Worm (Caenorhabditis elegans) whole organism, young adult: ENCODE results near the gene sdpn-1.

Experiments used
- B0035.1 ChIP-seq: sonication (generic microtip); optimal IDR thresholded peaks from 2 replicates; lab custom pipeline; 2016; ENCODE audit warnings: missing genetic modification characterization, mild to moderate bottlenecking, missing compliant biosample characterization, missing genotype, missing genetic modification reagents
- B0261.1 ChIP-seq: sonication (generic microtip); optimal IDR thresholded peaks from 2 replicates; lab custom pipeline; 2016; ENCODE audit warnings: mild to moderate bottlenecking, missing genetic modification characterization, moderate library complexity, missing compliant biosample characterization
- C17E4.6 ChIP-seq: fragments of 200-800 bp; sonication (Bioruptor generic); IDR thresholded peaks from 2 replicates; pipeline ENCODE4 v1.3.6; 2022; ENCODE audit warnings: missing genetic modification reagents, missing genetic modification characterization, missing compliant biosample characterization
- D2030.7 ChIP-seq: fragments of 200-800 bp; sonication (Bioruptor generic); IDR thresholded peaks from 2 replicates; pipeline ENCODE4 v1.3.6; 2022; ENCODE audit warnings: missing genetic modification reagents, missing genetic modification characterization, missing compliant biosample characterization
- F33H1.4 ChIP-seq: fragments of 200-800 bp; sonication (Bioruptor generic); IDR thresholded peaks from 2 replicates; pipeline ENCODE4 v1.3.6; 2022; ENCODE audit warnings: missing genetic modification reagents, missing genetic modification characterization, missing compliant biosample characterization
- F39B2.1 ChIP-seq: fragments of 200-800 bp; sonication (Bioruptor generic); IDR thresholded peaks from 2 replicates; pipeline ENCODE4 v1.3.6; 2022; ENCODE audit warnings: missing genetic modification reagents, missing genetic modification characterization, missing compliant biosample characterization
- F49E8.2 ChIP-seq: sonication (generic microtip); optimal IDR thresholded peaks from 3 replicates; lab custom pipeline; 2017; ENCODE audit warnings: missing genetic modification characterization, mild to moderate bottlenecking, missing compliant biosample characterization, antibody characterized with exemption, moderate library complexity; ENCODE audit not compliant: insufficient read depth
- F52B5.7 ChIP-seq: sonication (generic microtip); optimal IDR thresholded peaks from 2 replicates; lab custom pipeline; 2016; ENCODE audit warnings: mild to moderate bottlenecking, missing genetic modification characterization, missing compliant biosample characterization
- F57A8.1 ChIP-seq: fragments of 200-800 bp; sonication (Bioruptor generic); optimal IDR thresholded peaks from 2 replicates; lab custom pipeline; 2018; ENCODE audit warnings: mild to moderate bottlenecking, missing genetic modification characterization, moderate library complexity, missing compliant biosample characterization
- Y53F4B.3 ChIP-seq: fragments of 200-800 bp; sonication (Bioruptor generic); IDR thresholded peaks from 2 replicates; pipeline ENCODE4 v1.3.6; 2022; ENCODE audit warnings: missing genetic modification reagents, missing genetic modification characterization, missing compliant biosample characterization
- Y67H2A.10 ChIP-seq: fragments of 200-800 bp; sonication (Bioruptor generic); conservative IDR thresholded peaks from 2 replicates; pipeline ENCODE4 v1.3.6; 2022; ENCODE audit warnings: missing genetic modification reagents, missing genetic modification characterization, missing compliant biosample characterization
- Y95B8A.8 ChIP-seq: fragments of 200-800 bp; sonication (Bioruptor generic); IDR thresholded peaks from 2 replicates; pipeline ENCODE4 v1.3.6; 2022; ENCODE audit warnings: missing genetic modification reagents, missing genetic modification characterization, missing compliant biosample characterization
- ZK185.1 ChIP-seq: sonication (generic microtip); optimal IDR thresholded peaks from 2 replicates; lab custom pipeline; 2016; ENCODE audit warnings: mild to moderate bottlenecking, missing genetic modification characterization, missing compliant biosample characterization; ENCODE audit not compliant: poor library complexity, severe bottlenecking
- akir-1 ChIP-seq: fragments of 200-800 bp; sonication (Bioruptor generic); optimal IDR thresholded peaks from 2 replicates; lab custom pipeline; 2018; ENCODE audit warnings: mild to moderate bottlenecking, missing genetic modification characterization, moderate library complexity, missing compliant biosample characterization
- ama-1 ChIP-seq, 3 experiments: fragments of 150-350 bp in 1 of 3; sonication (generic microtip) in 2 of 3; optimal IDR thresholded peaks; 2 replicates each; lab custom pipeline; 2014 to 2018; ENCODE audit warnings: missing biosample characterization in 2 of 3, missing genetic modification characterization in 2 of 3, missing genetic modification reagents in 2 of 3
- aptf-3 ChIP-seq: fragments of 200-800 bp; sonication (Bioruptor generic); IDR thresholded peaks from 2 replicates; pipeline ENCODE4 v1.3.6; 2022; ENCODE audit warnings: missing genetic modification characterization, missing compliant biosample characterization
- athp-1 ChIP-seq: sonication (generic microtip); optimal IDR thresholded peaks from 2 replicates; lab custom pipeline; 2017; ENCODE audit warnings: mild to moderate bottlenecking, missing genetic modification characterization, missing compliant biosample characterization
- attf-3 ChIP-seq: fragments of 200-800 bp; sonication (Bioruptor generic); conservative IDR thresholded peaks from 2 replicates; pipeline ENCODE4 v1.3.6; 2022; ENCODE audit warnings: missing genetic modification reagents, missing genetic modification characterization, missing compliant biosample characterization
- bed-2 ChIP-seq: fragments of 200-800 bp; sonication (Bioruptor generic); IDR thresholded peaks from 2 replicates; pipeline ENCODE4 v1.3.6; 2022; ENCODE audit warnings: missing genetic modification reagents, missing genetic modification characterization, missing compliant biosample characterization
- ceh-40 ChIP-seq: fragments of 200-800 bp; sonication (Bioruptor generic); IDR thresholded peaks from 2 replicates; pipeline ENCODE4 v1.3.6; 2022; ENCODE audit warnings: missing genetic modification characterization, missing compliant biosample characterization
- ceh-58 ChIP-seq: fragments of 200-800 bp; sonication (Bioruptor generic); IDR thresholded peaks from 2 replicates; pipeline ENCODE4 v1.3.6; 2022; ENCODE audit warnings: missing genetic modification characterization, missing compliant biosample characterization
- efl-1 ChIP-seq: fragments of 150-350 bp; optimal IDR thresholded peaks from 2 replicates; lab custom pipeline; 2014; ENCODE audit warnings: missing biosample characterization, missing genetic modification reagents, missing genetic modification characterization
- fkh-3 ChIP-seq: sonication (generic microtip); optimal IDR thresholded peaks from 2 replicates; lab custom pipeline; 2016; ENCODE audit warnings: mild to moderate bottlenecking, missing genetic modification characterization, missing compliant biosample characterization
- him-1 ChIP-seq: sonication (generic microtip); optimal IDR thresholded peaks from 2 replicates; lab custom pipeline; 2016; ENCODE audit warnings: missing genotype, missing genetic modification reagents, missing genetic modification characterization, missing compliant biosample characterization
- hlh-12 ChIP-seq: sonication (generic microtip); optimal IDR thresholded peaks from 2 replicates; lab custom pipeline; 2016; ENCODE audit warnings: missing genetic modification characterization, missing compliant biosample characterization
- hlh-26 ChIP-seq: fragments of 200-800 bp; sonication (Bioruptor generic); conservative IDR thresholded peaks from 2 replicates; pipeline ENCODE4 v1.3.6; 2022; ENCODE audit warnings: missing genetic modification reagents, missing genetic modification characterization, missing compliant biosample characterization
- lag-1 ChIP-seq: fragments of 200-800 bp; sonication (Bioruptor generic); IDR thresholded peaks from 2 replicates; pipeline ENCODE4 v1.3.6; 2022; ENCODE audit warnings: missing genetic modification reagents, missing genetic modification characterization, missing compliant biosample characterization
- let-526 ChIP-seq: fragments of 200-800 bp; sonication (Bioruptor generic); IDR thresholded peaks from 2 replicates; pipeline ENCODE4 v1.3.6; 2022; ENCODE audit warnings: missing genetic modification reagents, missing genetic modification characterization, missing compliant biosample characterization
- let-607 ChIP-seq, 2 experiments: fragments of 200-800 bp in 1 of 2; sonication (Bioruptor generic) in 1 of 2; sonication (generic microtip) in 1 of 2; optimal IDR thresholded peaks; 2 replicates each; lab custom pipeline; 2016 to 2018; ENCODE audit warnings: mild to moderate bottlenecking in 2 of 2, missing compliant biosample characterization in 2 of 2, missing genetic modification characterization in 2 of 2, moderate library complexity in 2 of 2, missing genotype in 1 of 2
- lin-26 ChIP-seq: fragments of 200-800 bp; sonication (Bioruptor generic); IDR thresholded peaks from 2 replicates; pipeline ENCODE4 v1.3.6; 2022; ENCODE audit warnings: missing genetic modification reagents, missing genetic modification characterization, missing compliant biosample characterization
- lin-40 ChIP-seq: sonication (generic microtip); optimal IDR thresholded peaks from 2 replicates; lab custom pipeline; 2016; ENCODE audit warnings: missing genetic modification characterization, mild to moderate bottlenecking, missing compliant biosample characterization, missing genotype, missing genetic modification reagents
- lsy-27 ChIP-seq: sonication (generic microtip); optimal IDR thresholded peaks from 2 replicates; lab custom pipeline; 2017; ENCODE audit warnings: missing genetic modification characterization, mild to moderate bottlenecking, missing compliant biosample characterization, antibody characterized with exemption, missing genotype, borderline replicate concordance; ENCODE audit not compliant: insufficient read depth
- madf-3 ChIP-seq: fragments of 200-800 bp; sonication (Bioruptor generic); IDR thresholded peaks from 2 replicates; pipeline ENCODE4 v1.3.6; 2022; ENCODE audit warnings: missing genetic modification reagents, missing genetic modification characterization, missing compliant biosample characterization
- mel-28 ChIP-seq: sonication (generic microtip); optimal IDR thresholded peaks from 2 replicates; lab custom pipeline; 2016; ENCODE audit warnings: borderline replicate concordance, mild to moderate bottlenecking, missing genetic modification characterization, missing compliant biosample characterization
- nfya-1 ChIP-seq: sonication (generic microtip); optimal IDR thresholded peaks from 2 replicates; lab custom pipeline; 2017; ENCODE audit warnings: antibody characterized with exemption, missing compliant biosample characterization, missing genetic modification characterization, borderline replicate concordance; ENCODE audit not compliant: insufficient read depth
- nhr-27 ChIP-seq: fragments of 200-800 bp; sonication (Bioruptor generic); optimal IDR thresholded peaks from 2 replicates; lab custom pipeline; 2018; ENCODE audit warnings: mild to moderate bottlenecking, missing genetic modification characterization, moderate library complexity, missing compliant biosample characterization
- nhr-80 ChIP-seq: sonication (generic microtip); optimal IDR thresholded peaks from 2 replicates; lab custom pipeline; 2016; ENCODE audit warnings: missing genetic modification characterization, missing compliant biosample characterization
- nhr-90 ChIP-seq: sonication (generic microtip); optimal IDR thresholded peaks from 2 replicates; lab custom pipeline; 2016; ENCODE audit warnings: missing genotype, mild to moderate bottlenecking, missing genetic modification characterization, missing compliant biosample characterization
- pbrm-1 ChIP-seq: fragments of 200-800 bp; sonication (Bioruptor generic); IDR thresholded peaks from 2 replicates; pipeline ENCODE4 v1.3.6; 2022; ENCODE audit warnings: missing genetic modification reagents, missing genetic modification characterization, missing compliant biosample characterization
- sea-2 ChIP-seq: fragments of 200-800 bp; sonication (Bioruptor generic); IDR thresholded peaks from 2 replicates; pipeline ENCODE4 v1.3.6; 2022; ENCODE audit warnings: missing genetic modification characterization, missing compliant biosample characterization
- snpc-1.1 ChIP-seq: sonication (generic microtip); optimal IDR thresholded peaks from 2 replicates; lab custom pipeline; 2017; ENCODE audit warnings: missing genetic modification characterization, mild to moderate bottlenecking, missing compliant biosample characterization, antibody characterized with exemption, moderate library complexity, missing genotype, missing genetic modification reagents; ENCODE audit not compliant: insufficient read depth
- snpc-1.3 ChIP-seq: sonication (generic microtip); optimal IDR thresholded peaks from 2 replicates; lab custom pipeline; 2017; ENCODE audit warnings: missing genetic modification characterization, mild to moderate bottlenecking, missing compliant biosample characterization, antibody characterized with exemption, moderate library complexity, missing genotype, missing genetic modification reagents; ENCODE audit not compliant: insufficient read depth
- snpc-4 ChIP-seq, 5 experiments: fragments of 150-350 bp in 1 of 5; sonication (generic microtip) in 4 of 5; optimal IDR thresholded peaks; 2 replicates each; lab custom pipeline; 2014 to 2018; ENCODE audit warnings: missing genetic modification characterization in 5 of 5, missing biosample characterization in 3 of 5, antibody characterized with exemption in 2 of 5, mild to moderate bottlenecking in 2 of 5, missing compliant biosample characterization in 2 of 5, missing genotype in 2 of 5, moderate library complexity in 2 of 5, missing genetic modification reagents in 1 of 5
- zfh-2 ChIP-seq: fragments of 200-800 bp; sonication (Bioruptor generic); conservative IDR thresholded peaks from 2 replicates; pipeline ENCODE4 v1.3.6; 2022; ENCODE audit warnings: missing genetic modification reagents, missing genetic modification characterization, missing compliant biosample characterization
- ztf-18 ChIP-seq: sonication (generic microtip); optimal IDR thresholded peaks from 2 replicates; lab custom pipeline; 2016; ENCODE audit warnings: missing genotype, mild to moderate bottlenecking, missing genetic modification characterization, missing compliant biosample characterization
- ztf-25 ChIP-seq: fragments of 200-800 bp; sonication (Bioruptor generic); IDR thresholded peaks from 2 replicates; pipeline ENCODE4 v1.3.6; 2022; ENCODE audit warnings: missing genetic modification reagents, missing genetic modification characterization, missing compliant biosample characterization
- ztf-6 ChIP-seq: fragments of 200-800 bp; sonication (Bioruptor generic); IDR thresholded peaks from 2 replicates; pipeline ENCODE4 v1.3.6; 2022; ENCODE audit warnings: missing genetic modification reagents, missing genetic modification characterization, missing compliant biosample characterization

Gene sdpn-1

ce11 chrX:8037365-8037764, 39.3 kb upstream of the sdpn-1 start (continued):
- TF ChIP-seq lin-40 (tag; lab: Kevin White, UChicago) (no peak), lsy-27 (no peak), lag-1 (GFP tag; lab: Robert Waterston, UW) (no peak), ama-1 (optimal IDR thresholded peaks at IDR 0.05; lab: Kevin White, UChicago) (no peak), ama-1 (GFP tag; optimal IDR thresholded peaks at IDR 0.05; lab: Kevin White, UChicago) (no peak), F39B2.1 (GFP tag; lab: Robert Waterston, UW) (no peak), sea-2 (GFP tag; lab: Robert Waterston, UW) (no peak), nhr-90 (tag; lab: Kevin White, UChicago) (no peak), attf-3 (GFP tag; lab: Robert Waterston, UW) (no peak), ztf-6 (GFP tag; lab: Robert Waterston, UW) (no peak), ceh-40 (no peak), ceh-58 (GFP tag; lab: Robert Waterston, UW) (0 out of 2 replicates have a peak, but pooled peaks have one; percentile 80), madf-3 (no peak), him-1 (peak; percentile 50), bed-2 (GFP tag; lab: Robert Waterston, UW) (no peak), nfya-1 (tag; lab: Kevin White, UChicago) (no peak), let-607 (tag; optimal IDR thresholded peaks at IDR 0.05; lab: Kevin White, UChicago) (no peak), D2030.7 (no peak; the same call in 1 of the 2 replicates), Y95B8A.8 (no peak), ztf-25 (GFP tag; lab: Robert Waterston, UW) (peak; percentile 66; the same call in 1 of the 2 replicates), Y53F4B.3 (no peak), let-526 (GFP tag; lab: Robert Waterston, UW) (no peak), F57A8.1 (GFP tag; lab: Kevin White, UChicago) (no peak), lin-26 (GFP tag; lab: Robert Waterston, UW) (peak; percentile 89), F49E8.2 (no peak), nhr-27 (tag; lab: Kevin White, UChicago) (no peak), B0261.1 (tag; lab: Kevin White, UChicago) (peak; percentile 35), pbrm-1 (GFP tag; lab: Robert Waterston, UW) (no peak), efl-1 (GFP tag; lab: Kevin White, UChicago) (no peak), akir-1 (no peak), Y67H2A.10 (no peak), zfh-2 (GFP tag; lab: Robert Waterston, UW) (no peak), athp-1 (no peak), hlh-26 (GFP tag; lab: Robert Waterston, UW) (no peak), mel-28 (tag; lab: Kevin White, UChicago) (no peak), F52B5.7 (tag; lab: Kevin White, UChicago) (no peak), snpc-1.3 (no peak), F33H1.4 (GFP tag; lab: Robert Waterston, UW) (no peak), ztf-18 (peak; percentile 29), aptf-3 (GFP tag; lab: Robert Waterston, UW) (no peak), B0035.1 (tag; lab: Kevin White, UChicago) (no peak), snpc-4 (GFP tag; optimal IDR thresholded peaks at IDR 0.05; lab: Kevin White, UChicago) (no peak), snpc-4 (tag; optimal IDR thresholded peaks at IDR 0.05; lab: Kevin White, UChicago) (no peak), ZK185.1 (tag; lab: Kevin White, UChicago) (no peak), nhr-80 (tag; lab: Kevin White, UChicago) (no peak), hlh-12 (tag; lab: Kevin White, UChicago) (no peak), snpc-1.1 (no peak), fkh-3 (tag; lab: Kevin White, UChicago) (no peak), C17E4.6 (GFP tag; lab: Robert Waterston, UW) (no peak)
